Worm (Caenorhabditis elegans) whole organism, L4 larva: ENCODE data around the gene lit-1.

ENCODE experiments used
- F10B5.3 ChIP-seq: sonication (generic microtip); optimal IDR thresholded peaks from 2 replicates; lab custom pipeline; 2016; ENCODE audit warnings: mild to moderate bottlenecking, missing genetic modification characterization, missing compliant biosample characterization
- F49E8.2 ChIP-seq: sonication (generic microtip); optimal IDR thresholded peaks from 2 replicates; lab custom pipeline; 2016; ENCODE audit warnings: missing compliant biosample characterization, mild to moderate bottlenecking, missing genetic modification characterization, borderline replicate concordance
- Y75B8A.6 ChIP-seq: fragments of 200-800 bp; sonication (Bioruptor generic); IDR thresholded peaks from 2 replicates; pipeline ENCODE4 v1.3.6; 2022; ENCODE audit warnings: missing genetic modification reagents, missing genetic modification characterization, missing compliant biosample characterization
- ZK337.2 ChIP-seq: fragments of 200-800 bp; sonication (Bioruptor generic); IDR thresholded peaks from 2 replicates; pipeline ENCODE4 v1.3.6; 2022; ENCODE audit warnings: missing genetic modification reagents, missing genetic modification characterization, missing compliant biosample characterization
- ZK546.5 ChIP-seq, 2 experiments: sonication (generic microtip); optimal IDR thresholded peaks; 2 replicates each; lab custom pipeline; 2017; ENCODE audit warnings: missing biosample characterization in 2 of 2, missing genetic modification characterization in 2 of 2
- aly-2 ChIP-seq: sonication (generic microtip); optimal IDR thresholded peaks from 2 replicates; lab custom pipeline; 2018; ENCODE audit warnings: missing biosample characterization, missing genetic modification characterization
- ama-1 ChIP-seq: fragments of 150-350 bp; optimal IDR thresholded peaks from 2 replicates; lab custom pipeline; 2014; ENCODE audit warnings: inconsistent platforms, mixed read lengths
- attf-4 ChIP-seq: sonication (generic microtip); optimal IDR thresholded peaks from 3 replicates; lab custom pipeline; 2017; ENCODE audit warnings: missing biosample characterization, missing genetic modification characterization
- ceh-62 ChIP-seq: sonication (generic microtip); optimal IDR thresholded peaks from 2 replicates; lab custom pipeline; 2017; ENCODE audit warnings: missing biosample characterization, missing genetic modification characterization
- ctbp-1 ChIP-seq: fragments of 200-800 bp; sonication (Bioruptor generic); IDR thresholded peaks from 2 replicates; pipeline ENCODE4 v1.3.6; 2022; ENCODE audit warnings: missing genetic modification reagents, missing genetic modification characterization, missing compliant biosample characterization
- daf-16 ChIP-seq, 3 experiments: sonication (generic microtip); optimal IDR thresholded peaks; 2 replicates each; lab custom pipeline; 2016 to 2017; ENCODE audit warnings: missing genetic modification characterization in 3 of 3, missing genetic modification reagents in 3 of 3, mild to moderate bottlenecking in 2 of 3, missing compliant biosample characterization in 2 of 3, missing biosample characterization in 1 of 3, moderate library complexity in 1 of 3
- daf-8 ChIP-seq: fragments of 200-800 bp; sonication (Bioruptor generic); IDR thresholded peaks from 2 replicates; pipeline ENCODE4 v1.3.6; 2022; ENCODE audit warnings: missing genetic modification characterization, missing compliant biosample characterization
- dmd-9 ChIP-seq: fragments of 200-800 bp; sonication (Bioruptor generic); IDR thresholded peaks from 2 replicates; pipeline ENCODE4 v1.3.6; 2022; ENCODE audit warnings: missing genetic modification reagents, missing genetic modification characterization, missing compliant biosample characterization
- dpl-1 ChIP-seq: fragments of 150-350 bp; optimal IDR thresholded peaks from 2 replicates; lab custom pipeline; 2014; ENCODE audit warnings: missing biosample characterization, missing genetic modification reagents, missing genetic modification characterization
- duxl-1 ChIP-seq: sonication (generic microtip); optimal IDR thresholded peaks from 2 replicates; lab custom pipeline; 2016; ENCODE audit warnings: mild to moderate bottlenecking, missing genetic modification characterization, moderate library complexity, missing compliant biosample characterization; ENCODE audit not compliant: poor library complexity
- gei-8 ChIP-seq: fragments of 200-800 bp; sonication (Bioruptor generic); optimal IDR thresholded peaks from 2 replicates; lab custom pipeline; 2018; ENCODE audit warnings: mild to moderate bottlenecking, missing genetic modification characterization, missing compliant biosample characterization
- hif-1 ChIP-seq, 2 experiments: sonication (generic microtip); optimal IDR thresholded peaks; 2 replicates each; lab custom pipeline; 2016 to 2017; ENCODE audit warnings: missing compliant biosample characterization in 2 of 2, missing genetic modification characterization in 2 of 2, missing genetic modification reagents in 2 of 2, missing genotype in 2 of 2, mild to moderate bottlenecking in 1 of 2
- hlh-30 ChIP-seq: sonication (generic microtip); optimal IDR thresholded peaks from 2 replicates; lab custom pipeline; 2017; ENCODE audit warnings: antibody characterized with exemption, mild to moderate bottlenecking, missing genetic modification characterization, missing compliant biosample characterization; ENCODE audit not compliant: insufficient read depth
- lin-13 ChIP-seq: fragments of 150-350 bp; optimal IDR thresholded peaks from 2 replicates; lab custom pipeline; 2014; ENCODE audit warnings: missing biosample characterization, missing genetic modification reagents, missing genetic modification characterization
- lin-29 ChIP-seq: fragments of 200-800 bp; sonication (Bioruptor generic); IDR thresholded peaks from 2 replicates; pipeline ENCODE4 v1.3.6; 2022; ENCODE audit warnings: missing genetic modification reagents, missing genetic modification characterization, missing compliant biosample characterization
- lin-38 ChIP-seq: fragments of 200-800 bp; sonication (Bioruptor generic); IDR thresholded peaks from 2 replicates; pipeline ENCODE4 v1.3.6; 2022; ENCODE audit warnings: missing genetic modification reagents, missing genetic modification characterization, missing compliant biosample characterization
- lsy-2 ChIP-seq, 2 experiments: fragments of 150-350 bp in 1 of 2; sonication (generic microtip) in 1 of 2; optimal IDR thresholded peaks; 2 replicates each; lab custom pipeline; 2014 to 2017; ENCODE audit warnings: missing biosample characterization in 2 of 2, missing genetic modification characterization in 2 of 2
- mdl-1 ChIP-seq, 2 experiments: fragments of 150-350 bp in 1 of 2; sonication (generic microtip) in 1 of 2; optimal IDR thresholded peaks; 2 replicates each; lab custom pipeline; 2014 to 2017; ENCODE audit warnings: missing biosample characterization in 2 of 2, missing genetic modification characterization in 2 of 2
- mdt-29 ChIP-seq: fragments of 200-800 bp; sonication (Bioruptor generic); IDR thresholded peaks from 2 replicates; pipeline ENCODE4 v1.3.6; 2022; ENCODE audit warnings: missing genetic modification reagents, missing genetic modification characterization, missing compliant biosample characterization
- mes-2 ChIP-seq: sonication (generic microtip); optimal IDR thresholded peaks from 2 replicates; lab custom pipeline; 2016; ENCODE audit warnings: missing genotype, mild to moderate bottlenecking, missing genetic modification characterization, missing compliant biosample characterization; ENCODE audit not compliant: poor library complexity, severe bottlenecking
- nhr-111 ChIP-seq: fragments of 200-800 bp; sonication (Bioruptor generic); optimal IDR thresholded peaks from 2 replicates; lab custom pipeline; 2018; ENCODE audit warnings: mild to moderate bottlenecking, missing genetic modification characterization, missing compliant biosample characterization
- nhr-28 ChIP-seq: fragments of 150-350 bp; optimal IDR thresholded peaks from 2 replicates; lab custom pipeline; 2014; ENCODE audit warnings: missing biosample characterization, missing genetic modification characterization
- nhr-6 ChIP-seq: fragments of 150-350 bp; optimal IDR thresholded peaks from 2 replicates; lab custom pipeline; 2014; ENCODE audit warnings: missing biosample characterization, missing genetic modification characterization
- nhr-77 ChIP-seq: fragments of 150-350 bp; optimal IDR thresholded peaks from 2 replicates; lab custom pipeline; 2014; ENCODE audit warnings: missing biosample characterization, missing genetic modification characterization
- set-16 ChIP-seq: fragments of 200-800 bp; sonication (Bioruptor generic); IDR thresholded peaks from 2 replicates; pipeline ENCODE4 v1.3.6; 2022; ENCODE audit warnings: missing genetic modification reagents, missing genetic modification characterization, missing compliant biosample characterization
- skn-1 ChIP-seq: fragments of 150-350 bp; optimal IDR thresholded peaks from 2 replicates; lab custom pipeline; 2014; ENCODE audit warnings: missing biosample characterization, missing genetic modification characterization
- snpc-1.2 ChIP-seq: fragments of 200-800 bp; sonication (Bioruptor generic); IDR thresholded peaks from 2 replicates; pipeline ENCODE4 v1.3.6; 2022; ENCODE audit warnings: missing genetic modification reagents, missing genetic modification characterization, missing compliant biosample characterization
- snpc-4 ChIP-seq: fragments of 150-350 bp; optimal IDR thresholded peaks from 2 replicates; lab custom pipeline; 2014; ENCODE audit warnings: missing biosample characterization, missing genetic modification characterization
- spr-3 ChIP-seq: fragments of 200-800 bp; sonication (Bioruptor generic); optimal IDR thresholded peaks from 2 replicates; lab custom pipeline; 2018; ENCODE audit warnings: mild to moderate bottlenecking, missing genetic modification characterization, missing compliant biosample characterization
- tag-97 ChIP-seq: fragments of 200-800 bp; sonication (Bioruptor generic); IDR thresholded peaks from 2 replicates; pipeline ENCODE4 v1.3.6; 2022; ENCODE audit warnings: missing genetic modification characterization, missing compliant biosample characterization
- unc-130 ChIP-seq: sonication (generic microtip); optimal IDR thresholded peaks from 2 replicates; lab custom pipeline; 2016; ENCODE audit warnings: missing genetic modification reagents, missing genetic modification characterization, missing compliant biosample characterization
- unc-62 ChIP-seq, 3 experiments: fragments of 150-350 bp in 1 of 3; sonication (generic microtip); optimal IDR thresholded peaks in 2 of 3; peaks in 1 of 3; 1 replicate in 1 of 3; 2 replicates in 2 of 3; lab custom pipeline; 2014 to 2017; ENCODE audit warnings: missing biosample characterization in 3 of 3, missing genetic modification characterization in 3 of 3, missing genetic modification reagents in 3 of 3, missing genotype in 1 of 3
- zfp-2 ChIP-seq: sonication (generic microtip); optimal IDR thresholded peaks from 2 replicates; lab custom pipeline; 2016; ENCODE audit warnings: mild to moderate bottlenecking, missing genetic modification characterization, missing compliant biosample characterization
- zip-11 ChIP-seq: fragments of 200-800 bp; sonication (Bioruptor generic); IDR thresholded peaks from 2 replicates; pipeline ENCODE4 v1.3.6; 2022; ENCODE audit warnings: missing genetic modification characterization, missing compliant biosample characterization
- ztf-11 ChIP-seq: fragments of 150-350 bp; optimal IDR thresholded peaks from 2 replicates; lab custom pipeline; 2014; ENCODE audit warnings: missing biosample characterization, missing genetic modification characterization

lit-1 gene

ce11 chrIII:13768074-13768662 lies 66.4 kb downstream of the lit-1 start, which contains the start of gene rml-1 (continued):
- TF ChIP-seq dmd-9 = no peak
- TF ChIP-seq nhr-111 = no peak
- TF ChIP-seq ceh-62 (tag; lab: Kevin White, UChicago) = no peak
- TF ChIP-seq lin-29 (GFP tag; lab: Robert Waterston, UW) = no peak
- no peak for TF ChIP-seq tag-97
- TF ChIP-seq lsy-2 (tag; optimal IDR thresholded peaks at IDR 0.05; lab: Kevin White, UChicago) = no peak
- TF ChIP-seq attf-4 (tag; lab: Kevin White, UChicago) = no peak
- no peak for TF ChIP-seq gei-8
- TF ChIP-seq set-16 (GFP tag; lab: Robert Waterston, UW) = no peak
- no peak for TF ChIP-seq snpc-4 (tag; lab: Kevin White, UChicago)
- peak; percentile 58 for TF ChIP-seq ama-1 (lab: Kevin White, UChicago)
- TF ChIP-seq mes-2 = peak; percentile 22
- TF ChIP-seq mdt-29 (GFP tag; lab: Robert Waterston, UW) = no peak
- TF ChIP-seq spr-3 (GFP tag; lab: Kevin White, UChicago) = no peak
- TF ChIP-seq zip-11 (GFP tag; lab: Robert Waterston, UW) = no peak
- TF ChIP-seq ZK546.5 (tag; optimal IDR thresholded peaks at IDR 0.05; lab: Kevin White, UChicago) = no peak
- no peak for TF ChIP-seq daf-8 (GFP tag; lab: Robert Waterston, UW)
- TF ChIP-seq duxl-1 (tag; lab: Kevin White, UChicago) = no peak
- no peak for TF ChIP-seq ztf-11 (tag; lab: Kevin White, UChicago)
- TF ChIP-seq Y75B8A.6 (GFP tag; lab: Robert Waterston, UW) = no peak
- no peak for TF ChIP-seq unc-130 (GFP tag; lab: Kevin White, UChicago)
- peak in 1 of 2 experiments; percentile 0 for TF ChIP-seq unc-62 (GFP tag; optimal IDR thresholded peaks at IDR 0.05 in 1 of 2; lab: Kevin White, UChicago)
- no peak for TF ChIP-seq unc-62 (tag; optimal IDR thresholded peaks at IDR 0.05; lab: Kevin White, UChicago)
- no peak for TF ChIP-seq skn-1 (tag; lab: Kevin White, UChicago)
- TF ChIP-seq ZK337.2 (GFP tag; lab: Robert Waterston, UW) = no peak
- no peak for TF ChIP-seq mdl-1 (tag; optimal IDR thresholded peaks at IDR 0.05; lab: Kevin White, UChicago)
- TF ChIP-seq dpl-1 (GFP tag; lab: Kevin White, UChicago) = no peak
- peak in 1 of 2 experiments; percentile 88 for TF ChIP-seq hif-1 (tag; optimal IDR thresholded peaks at IDR 0.05; lab: Kevin White, UChicago)
- TF ChIP-seq aly-2 (tag; lab: Kevin White, UChicago) = no peak

- TF ChIP-seq snpc-1.2 (GFP tag; lab: Robert Waterston, UW) (no peak), F10B5.3 (tag; lab: Kevin White, UChicago) (no peak), unc-62 (GFP tag; optimal IDR thresholded peaks at IDR 0.05 in 1 of 2; lab: Kevin White, UChicago) (peak in 1 of 2 experiments; percentile 96), unc-62 (tag; optimal IDR thresholded peaks at IDR 0.05; lab: Kevin White, UChicago) (no peak)
Measured at ce11 chrIII:13770017-13770416, 68.2 kb downstream of the lit-1 start.

ce11 chrIII:13771145-13771544 lies 69.4 kb downstream of the lit-1 start, which contains the start of the genes cyk-4 and pdr-1:
TSS of gene cyk-4 (minus strand) at chrIII:13771224.
TSS of gene pdr-1 (plus strand) at chrIII:13771513.
- TF ChIP-seq daf-16 (GFP tag; optimal IDR thresholded peaks at IDR 0.05; lab: Kevin White, UChicago) (no peak), daf-16 (tag; optimal IDR thresholded peaks at IDR 0.05; lab: Kevin White, UChicago) (peak; percentile 34), ctbp-1 (no peak), mes-2 (peak; percentile 84), hlh-30 (tag; lab: Kevin White, UChicago) (peak; percentile 88), unc-130 (GFP tag; lab: Kevin White, UChicago) (peak; percentile 14), zfp-2 (no peak), nhr-77 (tag; lab: Kevin White, UChicago) (peak; percentile 49), nhr-28 (tag; lab: Kevin White, UChicago) (peak; percentile 43), lin-38 (GFP tag; lab: Robert Waterston, UW) (peak; percentile 91), unc-62 (GFP tag; optimal IDR thresholded peaks at IDR 0.05 in 1 of 2; lab: Kevin White, UChicago) (peak in 1 of 2 experiments; percentile 77), unc-62 (tag; optimal IDR thresholded peaks at IDR 0.05; lab: Kevin White, UChicago) (no peak), F49E8.2 (tag; lab: Kevin White, UChicago) (no peak), lin-13 (GFP tag; lab: Kevin White, UChicago) (peak; percentile 18), lsy-2 (tag; optimal IDR thresholded peaks at IDR 0.05; lab: Kevin White, UChicago) (no peak), dpl-1 (GFP tag; lab: Kevin White, UChicago) (peak; percentile 81), nhr-6 (tag; lab: Kevin White, UChicago) (peak; percentile 72)
- TF ChIP-seq, all 104 proteins: peak for 11
